Fruit fly (Drosophila melanogaster): Measurements from ENCODE around the gene Gapvd1.

The Gapvd1 gene

DNA sequence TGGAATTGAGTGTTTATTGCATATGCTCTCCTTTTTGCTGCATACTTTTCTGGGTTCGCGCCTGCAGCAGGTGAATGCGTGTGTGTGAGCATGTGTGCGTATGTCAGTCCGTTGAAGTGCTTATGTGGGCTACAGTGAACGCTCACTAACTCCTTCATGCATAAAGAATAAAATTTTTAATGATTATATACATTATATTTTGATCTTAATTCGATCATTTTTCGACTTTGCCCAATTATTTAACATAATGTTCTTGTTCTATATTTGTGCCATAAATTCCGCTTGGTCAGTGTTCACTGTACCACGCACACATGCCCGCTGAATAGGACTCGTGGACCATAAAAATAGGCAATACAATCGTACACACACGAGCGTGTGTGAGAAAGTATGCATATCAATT is 45.6 kb downstream of the Gapvd1 start (continued):
- TF ChIP-seq Eip74EF (GFP tag; optimal IDR thresholded peaks at IDR 0.05) (no peak), CG3847 (GFP tag; IDR thresholded peaks at IDR 0.05) (no peak), seq (GFP tag; IDR thresholded peaks at IDR 0.05) (peak; percentile 28; the same call in 1 of the 2 replicates), Ravus (GFP tag; IDR thresholded peaks at IDR 0.05) (no peak), CG33213 (GFP tag; optimal IDR thresholded peaks at IDR 0.05) (no peak), otp (GFP tag; IDR thresholded peaks at IDR 0.05) (no peak), CG14965 (GFP tag; optimal IDR thresholded peaks at IDR 0.05; ENCODE audit: borderline replicate concordance) (no peak), HLH4C (GFP tag; IDR thresholded peaks at IDR 0.05; ENCODE audit: partially characterized antibody) (no peak), dmrt11E (tag; optimal IDR thresholded peaks at IDR 0.05) (no peak), CG4328 (GFP tag; optimal IDR thresholded peaks at IDR 0.05) (no peak), tll (GFP tag; optimal IDR thresholded peaks at IDR 0.05) (no peak), CG2889 (GFP tag; IDR thresholded peaks at IDR 0.05) (no peak), dimm (GFP tag; IDR thresholded peaks at IDR 0.05) (no peak), Ssrp (tag; optimal IDR thresholded peaks at IDR 0.05) (no peak), CG13894 (tag; optimal IDR thresholded peaks at IDR 0.05) (no peak), Hmx (GFP tag; optimal IDR thresholded peaks at IDR 0.05) (no peak), z (GFP tag; IDR thresholded peaks at IDR 0.05) (no peak), Fer2 (tag; optimal IDR thresholded peaks at IDR 0.05) (no peak), CG10543 (GFP tag; optimal IDR thresholded peaks at IDR 0.05) (no peak), CG34376 (GFP tag; optimal IDR thresholded peaks at IDR 0.05) (no peak), CG10565 (GFP tag; optimal IDR thresholded peaks at IDR 0.05) (no peak), grau (tag; optimal IDR thresholded peaks at IDR 0.05) (peak; percentile 74), rib (GFP tag; IDR thresholded peaks at IDR 0.05) (0 out of 2 replicates have a peak, but pooled peaks have one; percentile 35), lov (optimal IDR thresholded peaks at IDR 0.05) (no peak), lov (GFP tag; IDR thresholded peaks at IDR 0.05) (no peak), eyg (GFP tag; optimal IDR thresholded peaks at IDR 0.05) (no peak), tin (GFP tag; optimal IDR thresholded peaks at IDR 0.05) (no peak), Bgb (GFP tag; IDR thresholded peaks at IDR 0.05; ENCODE audit: partially characterized antibody) (no peak), cas (GFP tag; IDR thresholded peaks at IDR 0.05) (no peak), Xrp1 (GFP tag; IDR thresholded peaks at IDR 0.05) (peak; percentile 52), CG18011 (GFP tag; optimal IDR thresholded peaks at IDR 0.05) (no peak), CG4360 (GFP tag; IDR thresholded peaks at IDR 0.05) (no peak), Optix (GFP tag; IDR thresholded peaks at IDR 0.05) (no peak), Stat92E (GFP tag; optimal IDR thresholded peaks at IDR 0.05) (no peak), NFAT (GFP tag; IDR thresholded peaks at IDR 0.05) (0 out of 2 replicates have a peak, but pooled peaks have one; percentile 30), oc (tag; optimal IDR thresholded peaks at IDR 0.05) (no peak), jing (GFP tag; optimal IDR thresholded peaks at IDR 0.05) (no peak), CG7372 (GFP tag; IDR thresholded peaks at IDR 0.05) (no peak), CG14710 (tag; optimal IDR thresholded peaks at IDR 0.05) (no peak), bab2 (GFP tag; optimal IDR thresholded peaks at IDR 0.05) (no peak), gcm (GFP tag; optimal IDR thresholded peaks at IDR 0.05) (no peak), knrl (GFP tag; IDR thresholded peaks at IDR 0.05; ENCODE audit: partially characterized antibody) (no peak), CG12769 (tag; optimal IDR thresholded peaks at IDR 0.05) (peak; percentile 39), chif (GFP tag; optimal IDR thresholded peaks at IDR 0.05) (peak in 1 of 2 experiments; percentile 3), Dek (tag; optimal IDR thresholded peaks at IDR 0.05) (no peak), Nf-YB (GFP tag; optimal IDR thresholded peaks at IDR 0.05) (no peak), Dll (GFP tag; IDR thresholded peaks at IDR 0.05; ENCODE audit: partially characterized antibody) (no peak), TFAM (GFP tag; optimal IDR thresholded peaks at IDR 0.05) (no peak), gro (GFP tag; optimal IDR thresholded peaks at IDR 0.05) (no peak), CG6175 (GFP tag; IDR thresholded peaks at IDR 0.05) (0 out of 3 replicates have a peak, but pooled peaks have one; percentile 28)

Data from whole organism, embryonic.